Worm (Caenorhabditis elegans) whole organism, L4 larva: ENCODE results near the gene C10G8.4.

Experiments
- F10B5.3 ChIP-seq: sonication (generic microtip); optimal IDR thresholded peaks from 2 replicates; lab custom pipeline; 2016; ENCODE audit warnings: mild to moderate bottlenecking, missing genetic modification characterization, missing compliant biosample characterization
- F26F4.8 ChIP-seq: fragments of 200-800 bp; sonication (Bioruptor generic); conservative IDR thresholded peaks from 2 replicates; pipeline ENCODE4 v1.3.6; 2022; ENCODE audit warnings: missing genetic modification characterization, missing compliant biosample characterization
- F44E2.7 ChIP-seq: fragments of 200-800 bp; sonication (Bioruptor generic); IDR thresholded peaks from 2 replicates; pipeline ENCODE4 v2.1.2; 2022; ENCODE audit warnings: missing genetic modification characterization, missing compliant biosample characterization
- F49E8.2 ChIP-seq: sonication (generic microtip); optimal IDR thresholded peaks from 2 replicates; lab custom pipeline; 2016; ENCODE audit warnings: missing compliant biosample characterization, mild to moderate bottlenecking, missing genetic modification characterization, borderline replicate concordance
- R02D3.7 ChIP-seq: fragments of 150-350 bp; sonication (generic microtip); optimal IDR thresholded peaks from 3 replicates; lab custom pipeline; 2014; ENCODE audit warnings: missing biosample characterization, missing genetic modification characterization
- Y48G9A.11 ChIP-seq: fragments of 200-800 bp; sonication (Bioruptor generic); IDR thresholded peaks from 2 replicates; pipeline ENCODE4 v1.3.6; 2022; ENCODE audit warnings: missing genetic modification reagents, missing genetic modification characterization, missing compliant biosample characterization
- Y5F2A.4 ChIP-seq: fragments of 200-800 bp; sonication (Bioruptor generic); optimal IDR thresholded peaks from 2 replicates; lab custom pipeline; 2018; ENCODE audit warnings: mild to moderate bottlenecking, missing genetic modification characterization, missing compliant biosample characterization
- aha-1 ChIP-seq: fragments of 150-350 bp; peaks from one replicate; lab custom pipeline; 2014; ENCODE audit warnings: missing biosample characterization, missing genetic modification characterization
- arid-1 ChIP-seq: fragments of 200-800 bp; sonication (Bioruptor generic); conservative IDR thresholded peaks from 2 replicates; pipeline ENCODE4 v1.3.6; 2022; ENCODE audit warnings: missing genetic modification reagents, missing genetic modification characterization, missing compliant biosample characterization
- attf-4 ChIP-seq: sonication (generic microtip); optimal IDR thresholded peaks from 3 replicates; lab custom pipeline; 2017; ENCODE audit warnings: missing biosample characterization, missing genetic modification characterization
- ceh-28 ChIP-seq: fragments of 150-350 bp; optimal IDR thresholded peaks from 2 replicates; lab custom pipeline; 2014; ENCODE audit warnings: missing biosample characterization, missing genetic modification reagents, missing genetic modification characterization
- ceh-44 ChIP-seq: fragments of 200-800 bp; sonication (Bioruptor generic); IDR thresholded peaks from 2 replicates; pipeline ENCODE4 v1.3.6; 2022; ENCODE audit warnings: missing genetic modification reagents, missing genetic modification characterization, missing compliant biosample characterization
- ceh-82 ChIP-seq: sonication (generic microtip); optimal IDR thresholded peaks from 2 replicates; lab custom pipeline; 2017; ENCODE audit warnings: missing biosample characterization, missing genetic modification characterization
- ces-1 ChIP-seq: fragments of 150-350 bp; sonication (generic microtip); optimal IDR thresholded peaks from 4 replicates; lab custom pipeline; 2014; ENCODE audit warnings: missing biosample characterization, missing genetic modification reagents, missing genetic modification characterization
- daf-12 ChIP-seq: fragments of 150-350 bp; optimal IDR thresholded peaks from 2 replicates; lab custom pipeline; 2014; ENCODE audit warnings: missing biosample characterization, missing genetic modification reagents, missing genetic modification characterization
- daf-19 ChIP-seq: fragments of 200-800 bp; sonication (Bioruptor generic); conservative IDR thresholded peaks from 2 replicates; pipeline ENCODE4 v1.3.6; 2022; ENCODE audit warnings: missing genetic modification characterization, missing compliant biosample characterization
- dmd-6 ChIP-seq: fragments of 200-800 bp; sonication (Bioruptor generic); IDR thresholded peaks from 2 replicates; pipeline ENCODE4 v1.3.6; 2022; ENCODE audit warnings: missing genetic modification reagents, missing genetic modification characterization, missing compliant biosample characterization
- dmd-9 ChIP-seq: fragments of 200-800 bp; sonication (Bioruptor generic); IDR thresholded peaks from 2 replicates; pipeline ENCODE4 v1.3.6; 2022; ENCODE audit warnings: missing genetic modification reagents, missing genetic modification characterization, missing compliant biosample characterization
- dpl-1 ChIP-seq: fragments of 150-350 bp; optimal IDR thresholded peaks from 2 replicates; lab custom pipeline; 2014; ENCODE audit warnings: missing biosample characterization, missing genetic modification reagents, missing genetic modification characterization
- fkh-10 ChIP-seq: fragments of 150-350 bp; optimal IDR thresholded peaks from 2 replicates; lab custom pipeline; 2014; ENCODE audit warnings: missing biosample characterization, missing genetic modification reagents, missing genetic modification characterization
- fos-1 ChIP-seq: fragments of 150-350 bp; optimal IDR thresholded peaks from 2 replicates; lab custom pipeline; 2014; ENCODE audit warnings: missing biosample characterization, missing genetic modification characterization
- gei-8 ChIP-seq: fragments of 200-800 bp; sonication (Bioruptor generic); optimal IDR thresholded peaks from 2 replicates; lab custom pipeline; 2018; ENCODE audit warnings: mild to moderate bottlenecking, missing genetic modification characterization, missing compliant biosample characterization
- hif-1 ChIP-seq, 2 experiments: sonication (generic microtip); optimal IDR thresholded peaks; 2 replicates each; lab custom pipeline; 2016 to 2017; ENCODE audit warnings: missing compliant biosample characterization in 2 of 2, missing genetic modification characterization in 2 of 2, missing genetic modification reagents in 2 of 2, missing genotype in 2 of 2, mild to moderate bottlenecking in 1 of 2
- hlh-11 ChIP-seq: fragments of 200-800 bp; sonication (Bioruptor generic); optimal IDR thresholded peaks from 2 replicates; lab custom pipeline; 2018; ENCODE audit warnings: mild to moderate bottlenecking, missing genetic modification characterization, missing compliant biosample characterization
- hlh-30 ChIP-seq: sonication (generic microtip); optimal IDR thresholded peaks from 2 replicates; lab custom pipeline; 2017; ENCODE audit warnings: antibody characterized with exemption, mild to moderate bottlenecking, missing genetic modification characterization, missing compliant biosample characterization; ENCODE audit not compliant: insufficient read depth
- hmg-1.1 ChIP-seq: fragments of 200-800 bp; sonication (Bioruptor generic); IDR thresholded peaks from 2 replicates; pipeline ENCODE4 v1.3.6; 2022; ENCODE audit warnings: missing genetic modification reagents, missing genetic modification characterization, missing compliant biosample characterization
- lin-1 ChIP-seq: fragments of 200-800 bp; sonication (Bioruptor generic); IDR thresholded peaks from 2 replicates; pipeline ENCODE4 v1.3.6; 2022; ENCODE audit warnings: missing genetic modification reagents, missing genetic modification characterization, missing compliant biosample characterization
- lin-13 ChIP-seq: fragments of 150-350 bp; optimal IDR thresholded peaks from 2 replicates; lab custom pipeline; 2014; ENCODE audit warnings: missing biosample characterization, missing genetic modification reagents, missing genetic modification characterization
- lin-15B ChIP-seq: fragments of 150-350 bp; sonication (generic microtip); optimal IDR thresholded peaks from 3 replicates; lab custom pipeline; 2014; ENCODE audit warnings: missing biosample characterization, missing genetic modification characterization
- lin-38 ChIP-seq: fragments of 200-800 bp; sonication (Bioruptor generic); IDR thresholded peaks from 2 replicates; pipeline ENCODE4 v1.3.6; 2022; ENCODE audit warnings: missing genetic modification reagents, missing genetic modification characterization, missing compliant biosample characterization
- lsy-2 ChIP-seq, 2 experiments: fragments of 150-350 bp in 1 of 2; sonication (generic microtip) in 1 of 2; optimal IDR thresholded peaks; 2 replicates each; lab custom pipeline; 2014 to 2017; ENCODE audit warnings: missing biosample characterization in 2 of 2, missing genetic modification characterization in 2 of 2
- mdl-1 ChIP-seq, 2 experiments: fragments of 150-350 bp in 1 of 2; sonication (generic microtip) in 1 of 2; optimal IDR thresholded peaks; 2 replicates each; lab custom pipeline; 2014 to 2017; ENCODE audit warnings: missing biosample characterization in 2 of 2, missing genetic modification characterization in 2 of 2
- mxl-3 ChIP-seq: fragments of 200-800 bp; sonication (Bioruptor generic); optimal IDR thresholded peaks from 2 replicates; lab custom pipeline; 2018; ENCODE audit warnings: mild to moderate bottlenecking, missing genetic modification characterization, missing compliant biosample characterization
- nhr-10 ChIP-seq: fragments of 150-350 bp; optimal IDR thresholded peaks from 2 replicates; lab custom pipeline; 2014; ENCODE audit warnings: missing biosample characterization, missing genetic modification characterization
- nhr-102 ChIP-seq: sonication (generic microtip); optimal IDR thresholded peaks from 2 replicates; lab custom pipeline; 2016; ENCODE audit warnings: mild to moderate bottlenecking, missing genetic modification characterization, moderate library complexity, missing compliant biosample characterization
- nhr-111 ChIP-seq: fragments of 200-800 bp; sonication (Bioruptor generic); optimal IDR thresholded peaks from 2 replicates; lab custom pipeline; 2018; ENCODE audit warnings: mild to moderate bottlenecking, missing genetic modification characterization, missing compliant biosample characterization
- nhr-28 ChIP-seq: fragments of 150-350 bp; optimal IDR thresholded peaks from 2 replicates; lab custom pipeline; 2014; ENCODE audit warnings: missing biosample characterization, missing genetic modification characterization
- nhr-42 ChIP-seq: fragments of 200-800 bp; sonication (Bioruptor generic); IDR thresholded peaks from 2 replicates; pipeline ENCODE4 v1.3.6; 2022; ENCODE audit warnings: missing genetic modification characterization, missing compliant biosample characterization
- nhr-6 ChIP-seq: fragments of 150-350 bp; optimal IDR thresholded peaks from 2 replicates; lab custom pipeline; 2014; ENCODE audit warnings: missing biosample characterization, missing genetic modification characterization
- pqm-1 ChIP-seq: sonication (generic microtip); optimal IDR thresholded peaks from 2 replicates; lab custom pipeline; 2017; ENCODE audit warnings: missing biosample characterization, missing genetic modification characterization
- rbr-2 ChIP-seq: sonication (generic microtip); optimal IDR thresholded peaks from 2 replicates; lab custom pipeline; 2016; ENCODE audit warnings: missing genotype, missing genetic modification characterization, missing compliant biosample characterization
- saeg-2 ChIP-seq: fragments of 200-800 bp; sonication (Bioruptor generic); IDR thresholded peaks from 2 replicates; pipeline ENCODE4 v1.3.6; 2022; ENCODE audit warnings: missing genetic modification reagents, missing genetic modification characterization, missing compliant biosample characterization
- sdz-12 ChIP-seq: fragments of 200-800 bp; sonication (Bioruptor generic); optimal IDR thresholded peaks from 2 replicates; lab custom pipeline; 2018; ENCODE audit warnings: mild to moderate bottlenecking, missing genetic modification characterization, missing compliant biosample characterization
- snpc-4 ChIP-seq: fragments of 150-350 bp; optimal IDR thresholded peaks from 2 replicates; lab custom pipeline; 2014; ENCODE audit warnings: missing biosample characterization, missing genetic modification characterization
- spr-1 ChIP-seq: sonication (generic microtip); optimal IDR thresholded peaks from 2 replicates; lab custom pipeline; 2016; ENCODE audit warnings: mild to moderate bottlenecking, missing genetic modification characterization, missing compliant biosample characterization
- unc-130 ChIP-seq: sonication (generic microtip); optimal IDR thresholded peaks from 2 replicates; lab custom pipeline; 2016; ENCODE audit warnings: missing genetic modification reagents, missing genetic modification characterization, missing compliant biosample characterization
- unc-62 ChIP-seq, 3 experiments: fragments of 150-350 bp in 1 of 3; sonication (generic microtip); optimal IDR thresholded peaks in 2 of 3; peaks in 1 of 3; 1 replicate in 1 of 3; 2 replicates in 2 of 3; lab custom pipeline; 2014 to 2017; ENCODE audit warnings: missing biosample characterization in 3 of 3, missing genetic modification characterization in 3 of 3, missing genetic modification reagents in 3 of 3, missing genotype in 1 of 3
- vab-7 ChIP-seq: fragments of 200-800 bp; sonication (Bioruptor generic); IDR thresholded peaks from 2 replicates; pipeline ENCODE4 v1.3.6; 2022; ENCODE audit warnings: missing genetic modification reagents, missing genetic modification characterization, missing compliant biosample characterization
- zip-2 ChIP-seq: fragments of 150-350 bp; optimal IDR thresholded peaks from 2 replicates; lab custom pipeline; 2014; ENCODE audit warnings: missing biosample characterization, missing genetic modification characterization
- ztf-11 ChIP-seq: fragments of 150-350 bp; optimal IDR thresholded peaks from 2 replicates; lab custom pipeline; 2014; ENCODE audit warnings: missing biosample characterization, missing genetic modification characterization

Gene C10G8.4

DNA sequence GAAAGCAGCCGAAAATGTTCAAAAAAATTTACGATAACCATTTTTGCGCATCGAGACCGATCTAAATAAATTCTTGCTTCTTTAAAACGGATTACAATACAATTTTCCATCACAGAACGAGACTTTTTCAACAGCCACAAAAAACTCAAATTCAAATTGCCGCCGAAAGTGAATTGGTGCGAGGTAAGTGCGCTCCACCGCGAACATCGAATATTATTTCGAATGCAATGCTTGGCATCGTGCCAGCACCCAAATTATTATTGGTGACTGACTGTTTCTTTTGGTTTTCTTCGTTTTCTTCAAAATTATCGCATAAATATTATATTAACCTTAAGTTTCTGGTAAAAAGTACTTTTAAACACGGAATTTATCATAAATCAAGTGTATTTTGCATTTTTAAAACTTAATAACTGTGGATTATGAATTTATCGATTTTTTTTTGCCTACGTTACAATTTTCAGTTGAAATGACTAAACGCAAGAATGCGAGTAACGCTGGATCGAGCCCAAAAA lies 42.7 kb upstream of the C10G8.4 start, which contains the start of gene penr-1 (continued):
- TF ChIP-seq lin-15B (tag; lab: Kevin White, UChicago), result no peak
- TF ChIP-seq lin-1, result no peak
- TF ChIP-seq nhr-6, result peak; percentile 1
- TF ChIP-seq R02D3.7 (tag; lab: Kevin White, UChicago), result no peak
- peak; percentile 89 for TF ChIP-seq dpl-1 (GFP tag; lab: Kevin White, UChicago)
- no peak for TF ChIP-seq F10B5.3 (tag; lab: Kevin White, UChicago)
- TF ChIP-seq unc-130 (GFP tag; lab: Kevin White, UChicago), result peak; percentile 7
- peak; percentile 36 for TF ChIP-seq nhr-28 (tag; lab: Kevin White, UChicago)
- no peak for TF ChIP-seq ztf-11 (tag; lab: Kevin White, UChicago)
- TF ChIP-seq F26F4.8 (GFP tag; lab: Robert Waterston, UW), result no peak
- no peak for TF ChIP-seq attf-4 (tag; lab: Kevin White, UChicago)
- TF ChIP-seq Y48G9A.11 (GFP tag; lab: Robert Waterston, UW), result no peak
- TF ChIP-seq fkh-10 (GFP tag; lab: Kevin White, UChicago), result no peak
- TF ChIP-seq unc-62 (GFP tag; optimal IDR thresholded peaks at IDR 0.05 in 1 of 2; lab: Kevin White, UChicago), result no peak
- no peak for TF ChIP-seq unc-62 (tag; optimal IDR thresholded peaks at IDR 0.05; lab: Kevin White, UChicago)
- no peak for TF ChIP-seq vab-7 (GFP tag; lab: Robert Waterston, UW)
- no peak for TF ChIP-seq arid-1 (GFP tag; lab: Robert Waterston, UW)
- no peak for TF ChIP-seq dmd-9 (GFP tag; lab: Robert Waterston, UW)
- no peak for TF ChIP-seq ceh-44
- TF ChIP-seq F44E2.7 (GFP tag; lab: Robert Waterston, UW), result no peak
- no peak for TF ChIP-seq zip-2 (tag; lab: Kevin White, UChicago)
- TF ChIP-seq daf-19, result no peak
- TF ChIP-seq fos-1, result no peak
- TF ChIP-seq gei-8 (GFP tag; lab: Kevin White, UChicago), result no peak
- TF ChIP-seq nhr-111 (GFP tag; lab: Kevin White, UChicago), result no peak
- TF ChIP-seq hlh-30 (tag; lab: Kevin White, UChicago), result no peak
- TF ChIP-seq mxl-3 (GFP tag; lab: Kevin White, UChicago), result no peak
- peak; percentile 92 for TF ChIP-seq lin-38
- no peak for TF ChIP-seq snpc-4 (tag; lab: Kevin White, UChicago)
- TF ChIP-seq hif-1 (tag; optimal IDR thresholded peaks at IDR 0.05; lab: Kevin White, UChicago), result no peak
- TF ChIP-seq F49E8.2 (tag; lab: Kevin White, UChicago), result no peak
- no peak for TF ChIP-seq sdz-12 (GFP tag; lab: Kevin White, UChicago)

DNA sequence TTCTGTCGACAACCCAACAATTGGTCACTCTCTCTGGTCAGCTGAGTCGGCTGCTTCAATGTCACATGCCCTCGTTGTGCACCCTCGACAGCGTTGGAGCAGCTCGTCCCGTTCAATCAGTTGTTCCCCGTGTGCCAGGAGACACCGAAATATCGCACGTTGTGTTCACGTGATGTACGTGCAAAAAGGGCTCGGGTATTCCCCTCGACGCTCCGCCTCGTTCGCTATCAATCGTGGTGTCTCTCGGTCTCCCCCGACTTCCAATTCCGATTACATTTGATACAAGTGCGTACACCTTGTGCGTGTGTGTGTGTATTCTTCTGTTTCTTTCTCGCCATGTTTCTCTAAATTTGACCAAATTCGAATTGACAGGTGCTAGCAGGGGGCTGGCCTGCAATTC lies 40.2 kb upstream of the C10G8.4 start:
- peak; percentile 13 to 82 for TF ChIP-seq hif-1 (tag; optimal IDR thresholded peaks at IDR 0.05; lab: Kevin White, UChicago)
- peak in 1 of 2 experiments; percentile 52 for TF ChIP-seq lsy-2 (tag; optimal IDR thresholded peaks at IDR 0.05; lab: Kevin White, UChicago)
- peak; percentile 95 for TF ChIP-seq saeg-2 (GFP tag; lab: Robert Waterston, UW)
- TF ChIP-seq ceh-82 (tag; lab: Kevin White, UChicago), result no peak
- no peak for TF ChIP-seq Y5F2A.4 (GFP tag; lab: Kevin White, UChicago)
- TF ChIP-seq pqm-1 (tag; lab: Kevin White, UChicago), result peak; percentile 61
- peak; percentile 21 for TF ChIP-seq rbr-2
- TF ChIP-seq unc-62 (GFP tag; optimal IDR thresholded peaks at IDR 0.05 in 1 of 2; lab: Kevin White, UChicago), result peak in 1 of 2 experiments; percentile 93
- TF ChIP-seq unc-62 (tag; optimal IDR thresholded peaks at IDR 0.05; lab: Kevin White, UChicago), result no peak
- TF ChIP-seq spr-1 (tag; lab: Kevin White, UChicago), result no peak
- peak; percentile 81 for TF ChIP-seq nhr-102 (tag; lab: Kevin White, UChicago)
- TF ChIP-seq hmg-1.1 (GFP tag; lab: Robert Waterston, UW), result peak; percentile 50
- TF ChIP-seq mdl-1 (tag; optimal IDR thresholded peaks at IDR 0.05; lab: Kevin White, UChicago), result peak; percentile 74 to 89
- TF ChIP-seq dmd-6 (GFP tag; lab: Robert Waterston, UW), result peak; percentile 99
- peak; percentile 28 for TF ChIP-seq nhr-10 (tag; lab: Kevin White, UChicago)
- TF ChIP-seq nhr-42, result peak; percentile 57; the same call in 1 of the 2 replicates
- TF ChIP-seq hlh-11 (tag; lab: Kevin White, UChicago), result peak; percentile 98
- no peak for TF ChIP-seq ces-1 (GFP tag; lab: Kevin White, UChicago)
- no peak for TF ChIP-seq fkh-10 (GFP tag; lab: Kevin White, UChicago)
- no peak for TF ChIP-seq ceh-28 (tag; lab: Kevin White, UChicago)
- no peak for TF ChIP-seq unc-130 (GFP tag; lab: Kevin White, UChicago)
- TF ChIP-seq lin-1, result peak; percentile 93
- no peak for TF ChIP-seq lin-13 (GFP tag; lab: Kevin White, UChicago)
- peak; percentile 99 for TF ChIP-seq aha-1 (tag; lab: Kevin White, UChicago)
- no peak for TF ChIP-seq daf-12 (tag; lab: Kevin White, UChicago)
